Fruit fly (Drosophila melanogaster): ENCODE results near the gene odd.

The odd gene

DNA sequence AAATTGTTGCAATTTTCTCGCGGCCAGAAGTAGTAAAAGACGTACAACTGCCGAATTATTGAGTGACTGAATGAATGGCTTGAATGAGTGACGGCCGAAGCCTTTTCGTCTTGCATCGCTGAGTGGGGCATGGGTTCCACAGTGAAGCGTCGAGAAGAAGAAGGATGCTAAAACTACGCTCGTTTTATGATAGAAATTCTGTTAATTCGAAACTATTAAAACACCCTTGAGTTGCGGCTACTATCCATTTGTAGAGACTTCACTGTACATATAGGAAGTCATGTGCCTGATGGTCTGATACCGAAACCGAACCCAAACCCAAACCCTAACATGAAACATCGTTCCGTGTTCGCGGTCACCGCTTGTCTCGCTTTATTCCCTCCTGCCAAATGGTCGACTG is 21.2 kb downstream of the odd start:
- TF ChIP-seq h (GFP tag; optimal IDR thresholded peaks at IDR 0.05), result peak; percentile 8
- no peak for TF ChIP-seq CG32264 (GFP tag; optimal IDR thresholded peaks at IDR 0.05)
- TF ChIP-seq woc (GFP tag; optimal IDR thresholded peaks at IDR 0.05), result peak; percentile 2
- TF ChIP-seq Jra (GFP tag; optimal IDR thresholded peaks at IDR 0.05), result no peak
- no peak for TF ChIP-seq Dfd (GFP tag; optimal IDR thresholded peaks at IDR 0.05)
- TF ChIP-seq Dif (GFP tag; optimal IDR thresholded peaks at IDR 0.05; ENCODE audit: partially characterized antibody), result no peak
- TF ChIP-seq fru (GFP tag; optimal IDR thresholded peaks at IDR 0.05), result no peak
- TF ChIP-seq psq (GFP tag; optimal IDR thresholded peaks at IDR 0.05), result no peak
- no peak for TF ChIP-seq sage (GFP tag; optimal IDR thresholded peaks at IDR 0.05)
- TF ChIP-seq usp (GFP tag; optimal IDR thresholded peaks at IDR 0.05), result no peak
- TF ChIP-seq Hr83 (GFP tag; optimal IDR thresholded peaks at IDR 0.05; ENCODE audit: poor library complexity, severe bottlenecking), result no peak
- no peak for TF ChIP-seq sv (GFP tag; optimal IDR thresholded peaks at IDR 0.05)
- TF ChIP-seq jim (GFP tag; optimal IDR thresholded peaks at IDR 0.05), result no peak
- TF ChIP-seq N (GFP tag; optimal IDR thresholded peaks at IDR 0.05), result no peak
- TF ChIP-seq br (GFP tag; optimal IDR thresholded peaks at IDR 0.05), result no peak
- no peak for TF ChIP-seq OdsH (GFP tag; optimal IDR thresholded peaks at IDR 0.05)
- TF ChIP-seq dsf (GFP tag; optimal IDR thresholded peaks at IDR 0.05; ENCODE audit: borderline replicate concordance), result no peak
- TF ChIP-seq Mio (GFP tag; optimal IDR thresholded peaks at IDR 0.05), result no peak
- peak in 1 of 2 experiments; percentile 21 for TF ChIP-seq foxo (GFP tag; optimal IDR thresholded peaks at IDR 0.05)

DNA sequence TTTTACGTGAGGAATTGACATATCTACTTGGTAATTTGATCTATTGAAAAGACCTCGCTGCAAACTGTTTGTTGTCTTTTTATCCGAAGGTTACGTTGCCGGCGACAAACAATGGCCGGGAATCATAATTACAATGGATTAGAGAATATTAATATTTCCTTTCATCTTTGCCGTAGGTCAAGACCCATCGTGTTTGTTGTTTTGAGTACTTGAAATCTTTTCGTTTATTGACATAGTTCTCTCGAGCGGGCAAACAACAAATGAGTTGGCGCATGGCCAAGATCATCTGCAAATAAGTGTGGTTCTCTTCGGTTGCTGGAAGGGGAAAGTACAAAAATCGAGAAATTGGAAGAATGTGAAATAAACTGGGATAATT is 22.3 kb downstream of the odd start:
- no peak for TF ChIP-seq sv (GFP tag; optimal IDR thresholded peaks at IDR 0.05)
- no peak for TF ChIP-seq Hr83 (GFP tag; optimal IDR thresholded peaks at IDR 0.05; ENCODE audit: poor library complexity, severe bottlenecking)
- TF ChIP-seq OdsH (GFP tag; optimal IDR thresholded peaks at IDR 0.05), result no peak
- no peak for TF ChIP-seq Jra (GFP tag; optimal IDR thresholded peaks at IDR 0.05)
- TF ChIP-seq br (GFP tag; optimal IDR thresholded peaks at IDR 0.05), result no peak
- no peak for TF ChIP-seq CG9705 (GFP tag; optimal IDR thresholded peaks at IDR 0.05)
- TF ChIP-seq foxo (GFP tag; optimal IDR thresholded peaks at IDR 0.05), result no peak
- no peak for TF ChIP-seq Mio (GFP tag; optimal IDR thresholded peaks at IDR 0.05)
- TF ChIP-seq Sp1 (GFP tag; optimal IDR thresholded peaks at IDR 0.05), result no peak
- no peak for TF ChIP-seq Dfd (GFP tag; optimal IDR thresholded peaks at IDR 0.05)
- no peak for TF ChIP-seq fru (GFP tag; optimal IDR thresholded peaks at IDR 0.05)
- no peak for TF ChIP-seq lola (GFP tag; optimal IDR thresholded peaks at IDR 0.05)
- TF ChIP-seq Dif (GFP tag; optimal IDR thresholded peaks at IDR 0.05; ENCODE audit: partially characterized antibody), result no peak
- TF ChIP-seq GATAd (GFP tag; optimal IDR thresholded peaks at IDR 0.05), result no peak
- TF ChIP-seq dmrt93B (GFP tag; optimal IDR thresholded peaks at IDR 0.05), result no peak

DNA sequence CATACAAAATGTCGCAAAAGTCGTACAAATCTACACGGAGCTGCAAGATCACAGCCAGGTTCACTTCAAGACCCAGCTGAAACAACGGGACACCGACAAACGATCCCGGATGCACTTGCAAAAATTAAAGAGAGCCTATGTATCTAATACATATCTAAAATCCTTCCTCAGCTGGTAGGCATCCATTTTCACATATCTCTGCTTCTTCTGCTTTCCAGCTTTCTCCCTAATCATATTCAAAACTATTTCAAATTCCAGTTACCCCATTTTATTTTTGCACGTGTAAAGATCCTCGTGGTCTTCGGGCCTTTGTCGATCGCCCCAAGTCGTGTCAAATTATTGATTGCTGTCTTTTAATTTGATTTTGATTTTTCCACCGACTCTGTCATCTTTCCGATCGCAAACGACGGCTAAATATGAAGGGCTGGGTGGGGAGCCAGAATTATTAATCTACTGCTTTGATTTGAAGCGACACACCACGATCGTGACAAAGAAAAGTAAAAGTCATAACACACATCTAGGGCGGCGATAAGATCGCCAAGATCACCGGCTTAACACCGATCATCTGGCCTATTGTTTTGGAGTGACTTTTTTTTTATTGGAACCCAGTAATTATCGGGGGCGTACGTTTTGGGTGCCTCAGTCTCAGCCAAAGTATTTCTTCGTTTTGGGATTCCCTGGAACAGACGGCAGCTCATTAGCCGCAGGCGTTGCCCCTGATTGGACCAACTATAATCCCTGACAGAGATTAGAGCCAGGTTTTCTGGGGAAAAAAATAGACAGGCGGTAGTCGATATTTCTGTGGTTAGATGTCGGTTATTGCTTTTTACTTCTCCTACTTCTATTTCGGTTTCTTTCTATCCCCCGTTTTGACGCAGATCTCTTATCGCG is 22.9 kb downstream of the odd start:
- peak; percentile 18 for TF ChIP-seq h (GFP tag; optimal IDR thresholded peaks at IDR 0.05)
- TF ChIP-seq ey (GFP tag; optimal IDR thresholded peaks at IDR 0.05), result peak; percentile 28
- peak; percentile 14 for TF ChIP-seq HLH106 (tag; optimal IDR thresholded peaks at IDR 0.05)
- peak in 1 of 2 experiments; percentile 25 for TF ChIP-seq foxo (GFP tag; optimal IDR thresholded peaks at IDR 0.05)
- peak; percentile 12 for TF ChIP-seq br (GFP tag; optimal IDR thresholded peaks at IDR 0.05)
- TF ChIP-seq rgr (GFP tag; optimal IDR thresholded peaks at IDR 0.05), result peak; percentile 22
- no peak for TF ChIP-seq Dfd (GFP tag; optimal IDR thresholded peaks at IDR 0.05)
- peak; percentile 26 for TF ChIP-seq fru (GFP tag; optimal IDR thresholded peaks at IDR 0.05)
- no peak for TF ChIP-seq dl (GFP tag; optimal IDR thresholded peaks at IDR 0.05; ENCODE audit: insufficient read depth in 1 of 2, partially characterized antibody in 2 of 2)

DNA sequence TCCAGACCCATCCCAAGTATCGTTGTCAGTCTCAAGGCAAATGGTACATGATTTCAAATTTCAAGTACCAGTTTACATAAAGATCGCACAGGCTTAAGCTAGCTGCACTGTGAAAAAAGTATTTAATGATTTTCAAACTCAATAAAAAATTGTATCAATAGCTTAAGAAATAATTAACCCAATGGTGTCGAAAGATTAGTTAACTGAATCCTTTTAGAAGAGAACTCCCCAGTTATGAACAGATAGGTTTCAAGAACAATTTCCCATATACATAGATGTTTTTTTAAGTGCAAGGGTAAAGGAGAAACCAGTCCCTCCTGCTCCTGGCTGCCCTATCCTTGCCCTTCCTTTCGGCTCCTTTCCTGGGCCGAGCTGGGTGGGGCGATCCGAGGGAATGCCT is 23.9 kb downstream of the odd start:
- TF ChIP-seq HLH106 (tag; optimal IDR thresholded peaks at IDR 0.05) (no peak), Rel (GFP tag; optimal IDR thresholded peaks at IDR 0.05) (no peak), Rel (tag; optimal IDR thresholded peaks at IDR 0.05) (no peak), dsf (GFP tag; optimal IDR thresholded peaks at IDR 0.05; ENCODE audit: borderline replicate concordance) (no peak), fru (GFP tag; optimal IDR thresholded peaks at IDR 0.05) (peak; percentile 19), h (GFP tag; optimal IDR thresholded peaks at IDR 0.05) (peak; percentile 4), OdsH (GFP tag; optimal IDR thresholded peaks at IDR 0.05) (no peak)
